Fruit fly (Drosophila melanogaster) whole organism, embryonic: ENCODE results near the gene Bace.

Experiments used
- Bteb2 ChIP-seq: fragments of 200-800 bp; sonication (Bioruptor generic); optimal IDR thresholded peaks from 2 replicates; lab custom pipeline; 2016; ENCODE audit warnings: missing biosample characterization, missing genetic modification characterization
- CG11093 ChIP-seq: fragments of 200-800 bp; sonication (Bioruptor generic); IDR thresholded peaks from 3 replicates; pipeline ENCODE4 v1.3.6; 2022; ENCODE audit warnings: missing biosample characterization, missing genetic modification characterization
- CG11695 ChIP-seq: fragments of 200-800 bp; sonication (Bioruptor generic); IDR thresholded peaks from 3 replicates; pipeline ENCODE4 v1.3.6; 2022; ENCODE audit warnings: missing biosample characterization, missing genetic modification characterization
- CG14014 ChIP-seq: fragments of 200-800 bp; sonication (Bioruptor generic); IDR thresholded peaks from 2 replicates; pipeline ENCODE4 v1.3.6; 2022; ENCODE audit warnings: missing biosample characterization, missing genetic modification characterization
- CG15601 ChIP-seq: fragments of 200-800 bp; sonication (Bioruptor generic); optimal IDR thresholded peaks from 3 replicates; lab custom pipeline; 2019; ENCODE audit warnings: missing biosample characterization, mild to moderate bottlenecking, missing genetic modification characterization, moderate library complexity
- CG17186 ChIP-seq: fragments of 200-800 bp; sonication (Bioruptor generic); optimal IDR thresholded peaks from 3 replicates; lab custom pipeline; 2017; ENCODE audit warnings: missing biosample characterization, missing genetic modification reagents, missing genetic modification characterization
- CG17912 ChIP-seq: fragments of 200-800 bp; sonication (Bioruptor generic); optimal IDR thresholded peaks from 2 replicates; lab custom pipeline; 2018; ENCODE audit warnings: missing biosample characterization, mild to moderate bottlenecking, missing genetic modification characterization
- CG2116 ChIP-seq: fragments of 200-800 bp; sonication (Bioruptor generic); optimal IDR thresholded peaks from 3 replicates; lab custom pipeline; 2018; ENCODE audit warnings: missing biosample characterization, mild to moderate bottlenecking, missing genetic modification characterization
- CG2712 ChIP-seq: fragments of 200-800 bp; optimal IDR thresholded peaks from 3 replicates; lab custom pipeline; 2019; ENCODE audit warnings: missing biosample characterization, mild to moderate bottlenecking, missing genetic modification characterization, moderate library complexity
- CG2875 ChIP-seq: fragments of 200-800 bp; sonication (Bioruptor generic); optimal IDR thresholded peaks from 2 replicates; lab custom pipeline; 2017; ENCODE audit warnings: missing biosample characterization, mild to moderate bottlenecking, missing genetic modification characterization, missing genetic modification reagents
- CG3163 ChIP-seq: fragments of 200-800 bp; sonication (Bioruptor generic); optimal IDR thresholded peaks from 3 replicates; lab custom pipeline; 2016; ENCODE audit warnings: missing biosample characterization, missing genetic modification characterization
- CG33213 ChIP-seq: fragments of 200-800 bp; sonication (Bioruptor generic); optimal IDR thresholded peaks from 3 replicates; lab custom pipeline; 2016; ENCODE audit warnings: missing biosample characterization, missing genetic modification characterization
- CG3407 ChIP-seq: fragments of 200-800 bp; sonication (Bioruptor generic); optimal IDR thresholded peaks from 2 replicates; lab custom pipeline; 2018; ENCODE audit warnings: missing biosample characterization, mild to moderate bottlenecking, missing genetic modification characterization
- CG34376 ChIP-seq: fragments of 200-800 bp; sonication (Bioruptor generic); optimal IDR thresholded peaks from 2 replicates; lab custom pipeline; 2018; ENCODE audit warnings: missing biosample characterization, mild to moderate bottlenecking, missing genetic modification characterization
- CG42726 ChIP-seq: fragments of 200-800 bp; sonication (Bioruptor generic); IDR thresholded peaks from 2 replicates; pipeline ENCODE4 v1.3.6; 2022; ENCODE audit warnings: missing biosample characterization, missing genetic modification characterization; ENCODE audit not compliant: partially characterized antibody
- CG4617 ChIP-seq: fragments of 200-800 bp; sonication (Bioruptor generic); optimal IDR thresholded peaks from 3 replicates; lab custom pipeline; 2016; ENCODE audit warnings: missing biosample characterization, missing genetic modification characterization, borderline replicate concordance
- CG5953 ChIP-seq: fragments of 200-800 bp; sonication (Bioruptor generic); IDR thresholded peaks from 2 replicates; pipeline ENCODE4 v1.3.6; 2022; ENCODE audit warnings: missing biosample characterization, missing genetic modification characterization
- CG7786 ChIP-seq: fragments of 200-800 bp; sonication (Bioruptor generic); optimal IDR thresholded peaks from 2 replicates; lab custom pipeline; 2016; ENCODE audit warnings: missing biosample characterization, missing genetic modification characterization
- CG8290 ChIP-seq, 3 experiments: fragments of 200-800 bp; sonication (Bioruptor generic); optimal IDR thresholded peaks; 2 replicates each; lab custom pipeline; 2016 to 2019; ENCODE audit warnings: missing biosample characterization in 3 of 3, missing genetic modification characterization in 3 of 3, mild to moderate bottlenecking in 2 of 3, moderate library complexity in 1 of 3
- CG9797 ChIP-seq: fragments of 200-800 bp; sonication (Bioruptor generic); optimal IDR thresholded peaks from 3 replicates; lab custom pipeline; 2018; ENCODE audit warnings: missing biosample characterization, mild to moderate bottlenecking, missing genetic modification characterization
- CG9876 ChIP-seq: fragments of 200-800 bp; sonication (Bioruptor generic); optimal IDR thresholded peaks from 2 replicates; lab custom pipeline; 2016; ENCODE audit warnings: missing biosample characterization, missing genetic modification characterization
- CoRest ChIP-seq: fragments of 200-800 bp; sonication (Bioruptor generic); optimal IDR thresholded peaks from 3 replicates; lab custom pipeline; 2018; ENCODE audit warnings: missing biosample characterization, mild to moderate bottlenecking, missing genetic modification characterization, moderate library complexity
- Elba2 ChIP-seq: fragments of 200-800 bp; sonication (Bioruptor generic); optimal IDR thresholded peaks from 3 replicates; lab custom pipeline; 2016; ENCODE audit warnings: missing biosample characterization, missing genetic modification characterization
- Ets65A ChIP-seq: fragments of 200-800 bp; sonication (Bioruptor generic); peaks from one replicate; lab custom pipeline; 2016; ENCODE audit warnings: missing biosample characterization, missing genetic modification characterization
- HmgD ChIP-seq: fragments of 200-800 bp; sonication (Bioruptor generic); optimal IDR thresholded peaks from 3 replicates; lab custom pipeline; 2016; ENCODE audit warnings: missing biosample characterization, missing genetic modification characterization
- MTF-1 ChIP-seq: fragments of 200-800 bp; sonication (Bioruptor generic); optimal IDR thresholded peaks from 2 replicates; lab custom pipeline; 2018; ENCODE audit warnings: missing biosample characterization, mild to moderate bottlenecking, missing genetic modification characterization, borderline replicate concordance
- Med ChIP-seq: fragments of 200-800 bp; sonication (Bioruptor generic); peaks from one replicate; lab custom pipeline; 2016; ENCODE audit warnings: missing biosample characterization, missing genetic modification characterization, mild to moderate bottlenecking, inconsistent platforms, moderate library complexity
- Myb ChIP-seq: fragments of 200-800 bp; sonication (Bioruptor generic); optimal IDR thresholded peaks from 2 replicates; lab custom pipeline; 2016; ENCODE audit warnings: missing biosample characterization, missing genetic modification characterization
- NC2β ChIP-seq: fragments of 200-800 bp; sonication (Bioruptor generic); optimal IDR thresholded peaks from 2 replicates; lab custom pipeline; 2016; ENCODE audit warnings: missing biosample characterization, missing genetic modification characterization
- Nf-YB ChIP-seq: fragments of 200-800 bp; sonication (Bioruptor generic); optimal IDR thresholded peaks from 3 replicates; lab custom pipeline; 2019; ENCODE audit warnings: missing biosample characterization, mild to moderate bottlenecking, missing genetic modification characterization, moderate library complexity
- Trl ChIP-seq, 3 experiments: fragments of >200 bp in 2 of 3; fragments of 200-800 bp in 1 of 3; sonication (Bioruptor generic) in 1 of 3; optimal IDR thresholded peaks; 2 replicates in 1 of 3; 3 replicates in 2 of 3; lab custom pipeline; 2016 to 2017; ENCODE audit warnings: missing biosample characterization in 1 of 3, missing genetic modification characterization in 1 of 3
- caup ChIP-seq: fragments of 200-800 bp; sonication (Bioruptor generic); optimal IDR thresholded peaks from 3 replicates; lab custom pipeline; 2017; ENCODE audit warnings: missing biosample characterization, mild to moderate bottlenecking, missing genetic modification characterization, moderate library complexity; ENCODE audit not compliant: severe bottlenecking
- chif ChIP-seq, 2 experiments: fragments of 200-800 bp; sonication (Bioruptor generic); optimal IDR thresholded peaks; 3 replicates each; lab custom pipeline; 2016; ENCODE audit warnings: missing biosample characterization in 2 of 2, missing genetic modification characterization in 2 of 2
- ci ChIP-seq: fragments of 200-800 bp; sonication (Bioruptor generic); IDR thresholded peaks from 3 replicates; pipeline ENCODE4 v1.3.6; 2022; ENCODE audit warnings: missing biosample characterization, missing genetic modification characterization
- crp ChIP-seq, 2 experiments: fragments of 200-800 bp; sonication (Bioruptor generic); optimal IDR thresholded peaks; 2 replicates in 1 of 2; 3 replicates in 1 of 2; lab custom pipeline; 2017; ENCODE audit warnings: missing biosample characterization in 2 of 2, missing genetic modification characterization in 2 of 2, mild to moderate bottlenecking in 1 of 2, moderate library complexity in 1 of 2
- cwo ChIP-seq: fragments of 200-800 bp; sonication (Bioruptor generic); optimal IDR thresholded peaks from 3 replicates; lab custom pipeline; 2017; ENCODE audit warnings: missing biosample characterization, missing genetic modification characterization, mild to moderate bottlenecking, moderate library complexity, missing genetic modification reagents
- ewg ChIP-seq: fragments of 200-800 bp; sonication (Bioruptor generic); optimal IDR thresholded peaks from 3 replicates; lab custom pipeline; 2017; ENCODE audit warnings: mild to moderate bottlenecking, missing biosample characterization, missing genetic modification reagents, missing genetic modification characterization
- gem ChIP-seq: fragments of 200-800 bp; sonication (Bioruptor generic); optimal IDR thresholded peaks from 2 replicates; lab custom pipeline; 2019; ENCODE audit warnings: missing biosample characterization, mild to moderate bottlenecking, missing genetic modification characterization, moderate library complexity
- her ChIP-seq: fragments of 200-800 bp; sonication (Bioruptor generic); optimal IDR thresholded peaks from 2 replicates; lab custom pipeline; 2016; ENCODE audit warnings: missing biosample characterization, missing genetic modification characterization
- kay ChIP-seq: fragments of 200-800 bp; sonication (Bioruptor generic); optimal IDR thresholded peaks from 2 replicates; lab custom pipeline; 2016; ENCODE audit warnings: missing biosample characterization, missing genetic modification characterization
- peb ChIP-seq: fragments of 200-800 bp; sonication (Bioruptor generic); IDR thresholded peaks from 2 replicates; pipeline ENCODE4 v1.3.6; 2022; ENCODE audit warnings: missing biosample characterization, missing genetic modification characterization
- pfk ChIP-seq: fragments of 200-800 bp; sonication (Bioruptor generic); optimal IDR thresholded peaks from 2 replicates; lab custom pipeline; 2018; ENCODE audit warnings: missing biosample characterization, mild to moderate bottlenecking, missing genetic modification characterization, moderate library complexity
- psq ChIP-seq: fragments of 200-800 bp; sonication (Bioruptor generic); optimal IDR thresholded peaks from 2 replicates; lab custom pipeline; 2017; ENCODE audit warnings: missing biosample characterization, missing genetic modification characterization
- sens ChIP-seq: fragments of 200-800 bp; sonication (Bioruptor generic); peaks from one replicate; lab custom pipeline; 2016; ENCODE audit warnings: missing biosample characterization, missing genetic modification characterization
- stwl ChIP-seq: fragments of 200-800 bp; sonication (Bioruptor generic); optimal IDR thresholded peaks from 3 replicates; lab custom pipeline; 2018; ENCODE audit warnings: missing biosample characterization, mild to moderate bottlenecking, missing genetic modification characterization, moderate library complexity
- sug ChIP-seq: fragments of 200-800 bp; optimal IDR thresholded peaks from 2 replicates; lab custom pipeline; 2019; ENCODE audit warnings: missing biosample characterization, mild to moderate bottlenecking, missing genetic modification characterization, moderate library complexity
- unc-4 ChIP-seq: fragments of 200-800 bp; sonication (Bioruptor generic); IDR thresholded peaks from 2 replicates; pipeline ENCODE4 v1.3.6; 2022; ENCODE audit warnings: missing biosample characterization, missing genetic modification characterization; ENCODE audit not compliant: partially characterized antibody
- wdn ChIP-seq: fragments of 200-800 bp; sonication (Bioruptor generic); IDR thresholded peaks from 2 replicates; pipeline ENCODE4 v1.3.6; 2022; ENCODE audit warnings: missing biosample characterization, missing genetic modification characterization
- z ChIP-seq: fragments of 200-800 bp; sonication (Bioruptor generic); IDR thresholded peaks from 3 replicates; pipeline ENCODE4 v1.3.6; 2022; ENCODE audit warnings: missing biosample characterization, missing genetic modification characterization

Gene Bace

DNA sequence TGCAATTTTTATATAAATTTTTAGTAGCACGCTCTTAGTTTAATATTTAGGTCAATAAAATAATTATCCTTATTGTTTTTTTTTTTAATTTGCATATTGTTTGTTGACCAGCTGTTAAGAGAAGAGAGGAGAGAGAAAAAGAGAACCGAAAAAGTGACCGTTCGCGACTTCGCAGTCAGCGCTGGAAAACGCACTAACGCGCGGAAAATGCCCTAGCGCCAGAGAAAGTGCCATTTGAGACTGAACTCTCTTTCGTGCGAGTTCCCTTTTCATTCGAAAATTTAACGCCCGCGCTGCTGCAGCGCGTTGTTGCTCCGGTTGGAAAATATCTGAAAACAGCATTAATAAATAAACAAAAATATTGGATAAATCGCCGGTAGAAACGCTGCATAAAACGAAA, 47.0 kb upstream of the Bace start (continued):
- peak; percentile 4 for TF ChIP-seq CG3407 (GFP tag; lab: Kevin White, UChicago)
- TF ChIP-seq CG2116 = peak; percentile 9
- peak; percentile 71 for TF ChIP-seq CG9797 (GFP tag; lab: Kevin White, UChicago)
- TF ChIP-seq unc-4 (GFP tag; lab: Robert Waterston, UW) = 0 out of 2 replicates have a peak, but pooled peaks have one; percentile 21
- no peak for TF ChIP-seq CoRest
- peak; percentile 18 for TF ChIP-seq sug
- peak; percentile 41 for TF ChIP-seq CG2875 (GFP tag; lab: Kevin White, UChicago)
- no peak for TF ChIP-seq cwo
- no peak for TF ChIP-seq Nf-YB
- TF ChIP-seq psq = peak; percentile 62
- TF ChIP-seq CG4617 (GFP tag; lab: Kevin White, UChicago) = peak; percentile 3
- peak; percentile 76 for TF ChIP-seq Med (GFP tag; lab: Kevin White, UChicago)
- no peak for TF ChIP-seq wdn (GFP tag; lab: Robert Waterston, UW)
- TF ChIP-seq CG9876 = no peak
- TF ChIP-seq gem (tag; lab: Kevin White, UChicago) = no peak
- TF ChIP-seq Elba2 (GFP tag; lab: Kevin White, UChicago) = no peak
- TF ChIP-seq Trl (optimal IDR thresholded peaks at IDR 0.05; lab: Kevin White, UChicago) = peak; percentile 71 to 81
- peak; percentile 40 for TF ChIP-seq Trl (GFP tag; optimal IDR thresholded peaks at IDR 0.05; lab: Kevin White, UChicago)
- peak in 1 of 2 experiments; percentile 21 for TF ChIP-seq crp (GFP tag; optimal IDR thresholded peaks at IDR 0.05; lab: Kevin White, UChicago)
- TF ChIP-seq NC2β = peak; percentile 43
- peak; percentile 14 for TF ChIP-seq CG34376
- peak; percentile 38 for TF ChIP-seq CG33213 (GFP tag; lab: Kevin White, UChicago)
- TF ChIP-seq CG17912 (GFP tag; lab: Kevin White, UChicago) = no peak
- TF ChIP-seq pfk = peak; percentile 87
- TF ChIP-seq CG15601 (tag; lab: Kevin White, UChicago) = peak; percentile 4
- TF ChIP-seq stwl (tag; lab: Kevin White, UChicago) = peak; percentile 67
- TF ChIP-seq caup (GFP tag; lab: Kevin White, UChicago) = peak; percentile 27
- TF ChIP-seq CG11093 (GFP tag; lab: Robert Waterston, UW) = no peak
- TF ChIP-seq CG14014 = peak; percentile 14; the same call in 1 of the 2 replicates
- peak; percentile 7 for TF ChIP-seq CG17186 (GFP tag; lab: Kevin White, UChicago)
- TF ChIP-seq CG7786 (GFP tag; lab: Kevin White, UChicago) = no peak
- no peak for TF ChIP-seq CG5953
- TF ChIP-seq CG11695 = no peak
- no peak for TF ChIP-seq kay (GFP tag; lab: Kevin White, UChicago)
- TF ChIP-seq sens (GFP tag; lab: Kevin White, UChicago) = peak; percentile 69
- peak; percentile 47; the same call in 1 of the 2 replicates for TF ChIP-seq CG42726 (GFP tag; lab: Robert Waterston, UW)
- peak; percentile 1 for TF ChIP-seq Myb
- TF ChIP-seq CG3163 (GFP tag; lab: Kevin White, UChicago) = peak; percentile 99
- TF ChIP-seq HmgD (GFP tag; lab: Kevin White, UChicago) = no peak
- no peak for TF ChIP-seq Bteb2 (GFP tag; lab: Kevin White, UChicago)
- peak; percentile 22 for TF ChIP-seq CG2712
- TF ChIP-seq chif (GFP tag; optimal IDR thresholded peaks at IDR 0.05; lab: Kevin White, UChicago) = peak in 1 of 2 experiments; percentile 6
- peak; percentile 21 for TF ChIP-seq her
- peak; percentile 8 for TF ChIP-seq MTF-1 (GFP tag; lab: Kevin White, UChicago)
- peak; percentile 38 for TF ChIP-seq ewg (GFP tag; lab: Kevin White, UChicago)
- TF ChIP-seq CG8290 (GFP tag; optimal IDR thresholded peaks at IDR 0.05; lab: Kevin White, UChicago) = peak; percentile 51
- TF ChIP-seq CG8290 (tag; optimal IDR thresholded peaks at IDR 0.05; lab: Kevin White, UChicago) = peak in 1 of 2 experiments; percentile 45
- TF ChIP-seq ci = peak; percentile 80; the same call in 2 of the 3 replicates
- peak; percentile 55; the same call in 1 of the 3 replicates for TF ChIP-seq z
- TF ChIP-seq Ets65A (GFP tag; lab: Kevin White, UChicago) = no peak
- 0 out of 2 replicates have a peak, but pooled peaks have one; percentile 20 for TF ChIP-seq peb
